Worm (Caenorhabditis elegans) whole organism, L2 larva: Measurements from ENCODE around the gene T22C8.1.
A peak's percentile ranks its signal among the peaks of the same experiment; 100 is the strongest.

Source experiments
- C34F6.9 ChIP-seq: fragments of 150-350 bp; optimal IDR thresholded peaks from 2 replicates; lab custom pipeline; 2014; ENCODE audit warnings: missing biosample characterization, missing genetic modification characterization
- F13H6.1 ChIP-seq: sonication (generic microtip); optimal IDR thresholded peaks from 2 replicates; lab custom pipeline; 2016; ENCODE audit warnings: missing genetic modification characterization, missing compliant biosample characterization
- R02D3.7 ChIP-seq: fragments of 150-350 bp; optimal IDR thresholded peaks from 2 replicates; lab custom pipeline; 2014; ENCODE audit warnings: missing biosample characterization, missing genetic modification characterization
- ZK546.5 ChIP-seq: sonication (generic microtip); optimal IDR thresholded peaks from 2 replicates; lab custom pipeline; 2017; ENCODE audit warnings: missing biosample characterization, missing genetic modification characterization
- alr-1 ChIP-seq: fragments of 150-350 bp; optimal IDR thresholded peaks from 2 replicates; lab custom pipeline; 2014; ENCODE audit warnings: missing biosample characterization, missing genetic modification characterization
- aly-2 ChIP-seq: fragments of 150-350 bp; optimal IDR thresholded peaks from 2 replicates; lab custom pipeline; 2014; ENCODE audit warnings: missing biosample characterization, missing genetic modification characterization
- blmp-1 ChIP-seq: sonication (generic microtip); optimal IDR thresholded peaks from 2 replicates; lab custom pipeline; 2017; ENCODE audit warnings: missing genetic modification characterization, mild to moderate bottlenecking, missing compliant biosample characterization, antibody characterized with exemption, moderate library complexity; ENCODE audit not compliant: insufficient read depth
- ceh-16 ChIP-seq: fragments of 150-350 bp; optimal IDR thresholded peaks from 2 replicates; lab custom pipeline; 2014; ENCODE audit warnings: missing biosample characterization, missing genetic modification characterization
- ceh-82 ChIP-seq: fragments of 150-350 bp; optimal IDR thresholded peaks from 2 replicates; lab custom pipeline; 2014; ENCODE audit warnings: missing biosample characterization, missing genetic modification characterization
- crh-2 ChIP-seq: sonication (generic microtip); optimal IDR thresholded peaks from 2 replicates; lab custom pipeline; 2017; ENCODE audit warnings: missing biosample characterization, missing genetic modification characterization
- dmd-4 ChIP-seq: sonication (generic microtip); optimal IDR thresholded peaks from 2 replicates; lab custom pipeline; 2017; ENCODE audit warnings: missing biosample characterization, missing genetic modification characterization
- egl-27 ChIP-seq: sonication (generic microtip); optimal IDR thresholded peaks from 3 replicates; lab custom pipeline; 2017; ENCODE audit warnings: missing biosample characterization, missing genetic modification reagents, missing genetic modification characterization
- elt-1 ChIP-seq: fragments of 150-350 bp; optimal IDR thresholded peaks from 2 replicates; lab custom pipeline; 2014; ENCODE audit warnings: missing biosample characterization, missing genetic modification characterization
- elt-3 ChIP-seq: sonication (generic microtip); optimal IDR thresholded peaks from 2 replicates; lab custom pipeline; 2017; ENCODE audit warnings: missing biosample characterization, missing genetic modification characterization
- fos-1 ChIP-seq: fragments of 150-350 bp; optimal IDR thresholded peaks from 2 replicates; lab custom pipeline; 2014; ENCODE audit warnings: missing biosample characterization, missing genetic modification characterization
- gmeb-1 ChIP-seq: fragments of 150-350 bp; optimal IDR thresholded peaks from 2 replicates; lab custom pipeline; 2014; ENCODE audit warnings: missing biosample characterization, missing genetic modification characterization
- lin-11 ChIP-seq: fragments of 150-350 bp; sonication (generic microtip); optimal IDR thresholded peaks from 2 replicates; lab custom pipeline; 2014; ENCODE audit warnings: missing biosample characterization, missing genetic modification characterization, inconsistent platforms, mixed read lengths
- lin-13 ChIP-seq: fragments of 150-350 bp; optimal IDR thresholded peaks from 2 replicates; lab custom pipeline; 2014; ENCODE audit warnings: missing biosample characterization, missing genetic modification reagents, missing genetic modification characterization
- lin-39 ChIP-seq: fragments of 150-350 bp; optimal IDR thresholded peaks from 2 replicates; lab custom pipeline; 2014; ENCODE audit warnings: missing biosample characterization, missing genetic modification reagents, missing genetic modification characterization
- lsy-2 ChIP-seq, 2 experiments: fragments of 150-350 bp in 1 of 2; sonication (generic microtip) in 1 of 2; optimal IDR thresholded peaks; 2 replicates each; lab custom pipeline; 2014 to 2017; ENCODE audit warnings: missing biosample characterization in 2 of 2, missing genetic modification characterization in 2 of 2
- mab-5 ChIP-seq: fragments of 150-350 bp; optimal IDR thresholded peaks from 2 replicates; lab custom pipeline; 2014; ENCODE audit warnings: missing biosample characterization, missing genetic modification characterization
- mbf-1 ChIP-seq: sonication (generic microtip); optimal IDR thresholded peaks from 2 replicates; lab custom pipeline; 2017; ENCODE audit warnings: missing biosample characterization, missing genetic modification characterization
- mdl-1 ChIP-seq, 2 experiments: fragments of 150-350 bp in 1 of 2; sonication (generic microtip) in 1 of 2; optimal IDR thresholded peaks; 2 replicates each; lab custom pipeline; 2017; ENCODE audit warnings: missing biosample characterization in 2 of 2, missing genetic modification characterization in 2 of 2
- nhr-11 ChIP-seq: fragments of 150-350 bp; optimal IDR thresholded peaks from 2 replicates; lab custom pipeline; 2014; ENCODE audit warnings: missing biosample characterization, missing genetic modification characterization
- nhr-12 ChIP-seq: fragments of 150-350 bp; optimal IDR thresholded peaks from 2 replicates; lab custom pipeline; 2014; ENCODE audit warnings: missing biosample characterization, missing genetic modification characterization
- nhr-129 ChIP-seq: fragments of 150-350 bp; optimal IDR thresholded peaks from 2 replicates; lab custom pipeline; 2014; ENCODE audit warnings: missing biosample characterization, missing genetic modification characterization
- nhr-21 ChIP-seq: fragments of 150-350 bp; optimal IDR thresholded peaks from 2 replicates; lab custom pipeline; 2014; ENCODE audit warnings: missing biosample characterization, missing genetic modification characterization
- nhr-23 ChIP-seq: fragments of 150-350 bp; optimal IDR thresholded peaks from 2 replicates; lab custom pipeline; 2014; ENCODE audit warnings: missing biosample characterization, missing genetic modification reagents, missing genetic modification characterization
- nhr-237 ChIP-seq: fragments of 150-350 bp; optimal IDR thresholded peaks from 2 replicates; lab custom pipeline; 2014; ENCODE audit warnings: missing biosample characterization, missing genetic modification characterization
- nhr-25 ChIP-seq: fragments of 150-350 bp; sonication (generic microtip); optimal IDR thresholded peaks from 3 replicates; lab custom pipeline; 2014; ENCODE audit warnings: missing biosample characterization, missing genetic modification characterization
- nhr-6 ChIP-seq: fragments of 150-350 bp; optimal IDR thresholded peaks from 2 replicates; lab custom pipeline; 2014; ENCODE audit warnings: missing biosample characterization, missing genetic modification characterization
- nhr-77 ChIP-seq: fragments of 150-350 bp; optimal IDR thresholded peaks from 2 replicates; lab custom pipeline; 2014; ENCODE audit warnings: missing biosample characterization, missing genetic modification characterization
- peb-1 ChIP-seq: fragments of 150-350 bp; optimal IDR thresholded peaks from 2 replicates; lab custom pipeline; 2014; ENCODE audit warnings: missing biosample characterization, missing genetic modification characterization
- sem-4 ChIP-seq: fragments of 150-350 bp; optimal IDR thresholded peaks from 2 replicates; lab custom pipeline; 2014; ENCODE audit warnings: missing biosample characterization, missing genetic modification reagents, missing genetic modification characterization
- skn-1 ChIP-seq: sonication (generic microtip); optimal IDR thresholded peaks from 2 replicates; lab custom pipeline; 2017; ENCODE audit warnings: missing biosample characterization, missing genetic modification characterization
- sma-9 ChIP-seq, 2 experiments: fragments of 150-350 bp in 1 of 2; sonication (generic microtip) in 1 of 2; optimal IDR thresholded peaks; 2 replicates each; lab custom pipeline; 2014 to 2016; ENCODE audit warnings: missing genetic modification characterization in 2 of 2, mild to moderate bottlenecking in 1 of 2, missing biosample characterization in 1 of 2, missing compliant biosample characterization in 1 of 2, missing genetic modification reagents in 1 of 2, moderate library complexity in 1 of 2
- snpc-4 ChIP-seq: fragments of 150-350 bp; optimal IDR thresholded peaks from 2 replicates; lab custom pipeline; 2014; ENCODE audit warnings: missing biosample characterization, missing genetic modification characterization
- unc-39 ChIP-seq: fragments of 150-350 bp; optimal IDR thresholded peaks from 2 replicates; lab custom pipeline; 2014; ENCODE audit warnings: missing biosample characterization, missing genetic modification characterization
- unc-55 ChIP-seq: fragments of 150-350 bp; sonication (generic microtip); optimal IDR thresholded peaks from 3 replicates; lab custom pipeline; 2014; ENCODE audit warnings: missing biosample characterization, missing genetic modification reagents, missing genetic modification characterization
- unc-62 ChIP-seq: fragments of 150-350 bp; optimal IDR thresholded peaks from 2 replicates; lab custom pipeline; 2014; ENCODE audit warnings: missing biosample characterization, missing genetic modification reagents, missing genetic modification characterization
- zag-1 ChIP-seq: fragments of 150-350 bp; optimal IDR thresholded peaks from 2 replicates; lab custom pipeline; 2014; ENCODE audit warnings: missing biosample characterization, missing genetic modification characterization
- ztf-1 ChIP-seq: fragments of 200-800 bp; sonication (Bioruptor generic); conservative IDR thresholded peaks from 2 replicates; pipeline ENCODE4 v1.3.6; 2022; ENCODE audit warnings: missing genetic modification characterization, missing compliant biosample characterization
- ztf-11 ChIP-seq: sonication (generic microtip); optimal IDR thresholded peaks from 2 replicates; lab custom pipeline; 2017; ENCODE audit warnings: missing biosample characterization, missing genetic modification characterization
- ztf-4 ChIP-seq: fragments of 150-350 bp; optimal IDR thresholded peaks from 2 replicates; lab custom pipeline; 2014; ENCODE audit warnings: missing biosample characterization, missing genetic modification characterization

T22C8.1 gene

ce11 chrII:8587660-8588230 lies 24.8 kb upstream of the T22C8.1 start:
- TF ChIP-seq zag-1 (tag; lab: Kevin White, UChicago) (peak; percentile 28), sem-4 (tag; lab: Kevin White, UChicago) (peak; percentile 29), ZK546.5 (no peak), nhr-12 (tag; lab: Kevin White, UChicago) (no peak), elt-3 (tag; lab: Kevin White, UChicago) (no peak), peb-1 (no peak), nhr-6 (no peak), F13H6.1 (tag; lab: Kevin White, UChicago) (peak; percentile 11), gmeb-1 (no peak), ceh-82 (tag; lab: Kevin White, UChicago) (no peak), sma-9 (GFP tag; optimal IDR thresholded peaks at IDR 0.05; lab: Kevin White, UChicago) (no peak), sma-9 (tag; optimal IDR thresholded peaks at IDR 0.05; lab: Kevin White, UChicago) (no peak), alr-1 (tag; lab: Kevin White, UChicago) (no peak), snpc-4 (tag; lab: Kevin White, UChicago) (no peak), blmp-1 (tag; lab: Kevin White, UChicago) (no peak), unc-55 (GFP tag; lab: Kevin White, UChicago) (peak; percentile 70), ztf-11 (tag; lab: Kevin White, UChicago) (no peak), lsy-2 (tag; optimal IDR thresholded peaks at IDR 0.05; lab: Kevin White, UChicago) (peak in 1 of 2 experiments; percentile 18), nhr-23 (tag; lab: Kevin White, UChicago) (no peak), nhr-77 (tag; lab: Kevin White, UChicago) (no peak), crh-2 (tag; lab: Kevin White, UChicago) (no peak), aly-2 (tag; lab: Kevin White, UChicago) (no peak), nhr-237 (tag; lab: Kevin White, UChicago) (no peak), nhr-25 (no peak), lin-11 (no peak), egl-27 (tag; lab: Kevin White, UChicago) (no peak), nhr-11 (tag; lab: Kevin White, UChicago) (no peak), ztf-1 (GFP tag; lab: Robert Waterston, UW) (no peak), nhr-21 (tag; lab: Kevin White, UChicago) (no peak), ztf-4 (tag; lab: Kevin White, UChicago) (no peak), mbf-1 (tag; lab: Kevin White, UChicago) (no peak), C34F6.9 (no peak), fos-1 (no peak), mab-5 (tag; lab: Kevin White, UChicago) (no peak), mdl-1 (tag; optimal IDR thresholded peaks at IDR 0.05; lab: Kevin White, UChicago) (no peak), nhr-129 (tag; lab: Kevin White, UChicago) (peak; percentile 21), lin-39 (tag; lab: Kevin White, UChicago) (no peak), ceh-16 (tag; lab: Kevin White, UChicago) (no peak), skn-1 (tag; lab: Kevin White, UChicago) (no peak), lin-13 (GFP tag; lab: Kevin White, UChicago) (no peak), R02D3.7 (tag; lab: Kevin White, UChicago) (no peak), unc-62 (no peak), elt-1 (tag; lab: Kevin White, UChicago) (no peak), dmd-4 (tag; lab: Kevin White, UChicago) (no peak), unc-39 (tag; lab: Kevin White, UChicago) (no peak)

- TF ChIP-seq C34F6.9 = no peak
- TF ChIP-seq lin-39 (tag; lab: Kevin White, UChicago) = peak; percentile 16
These were observed 24.1 kb upstream of the T22C8.1 start for ce11 chrII:8588442-8588841.
